Worm (Caenorhabditis elegans): ENCODE measurements around the gene F36D3.4.

F36D3.4 gene

ce11 chrV:16517619-16518018 is at the start of gene F36D3.4:
F36D3.4 (minus strand) TSS chrV:16517719.
- TF ChIP-seq hmg-4 (GFP tag; optimal IDR thresholded peaks at IDR 0.05) (no peak), flt-1 (GFP tag; IDR thresholded peaks at IDR 0.05) (no peak), ceh-36 (tag; optimal IDR thresholded peaks at IDR 0.05) (no peak), ets-7 (tag; optimal IDR thresholded peaks at IDR 0.05) (no peak), sea-1 (GFP tag; conservative IDR thresholded peaks at IDR 0.05) (no peak), aly-1 (tag; optimal IDR thresholded peaks at IDR 0.05) (no peak), tbx-37 (GFP tag; conservative IDR thresholded peaks at IDR 0.05) (no peak), ama-1 (optimal IDR thresholded peaks at IDR 0.05) (no peak), F13C5.2 (tag; optimal IDR thresholded peaks at IDR 0.05) (no peak), hnd-1 (tag; optimal IDR thresholded peaks at IDR 0.05) (no peak), hmbx-1 (tag; optimal IDR thresholded peaks at IDR 0.05) (no peak), ceh-13 (GFP tag; optimal IDR thresholded peaks at IDR 0.05) (no peak), B0310.2 (tag; optimal IDR thresholded peaks at IDR 0.05) (no peak), scrt-1 (GFP tag; IDR thresholded peaks at IDR 0.05) (no peak), tra-4 (tag; optimal IDR thresholded peaks at IDR 0.05) (no peak)

ce11 chrV:16565639-16566038 is 48.1 kb upstream of the F36D3.4 start, which contains the start of gene sru-45:
sru-45 (plus strand) TSS chrV:16565939.
- no peak for TF ChIP-seq pes-1 (GFP tag; IDR thresholded peaks at IDR 0.05)
- TF ChIP-seq tra-4 (tag; optimal IDR thresholded peaks at IDR 0.05): no peak
- no peak for TF ChIP-seq scrt-1 (GFP tag; IDR thresholded peaks at IDR 0.05)
- no peak for TF ChIP-seq tbx-37 (GFP tag; conservative IDR thresholded peaks at IDR 0.05)
- TF ChIP-seq sea-1 (GFP tag; conservative IDR thresholded peaks at IDR 0.05): no peak
- no peak for TF ChIP-seq hmbx-1 (tag; optimal IDR thresholded peaks at IDR 0.05)
- no peak for TF ChIP-seq hmg-4 (GFP tag; optimal IDR thresholded peaks at IDR 0.05)
- TF ChIP-seq ceh-36 (tag; optimal IDR thresholded peaks at IDR 0.05): no peak
- no peak for TF ChIP-seq ceh-13 (GFP tag; optimal IDR thresholded peaks at IDR 0.05)
- TF ChIP-seq aly-1 (tag; optimal IDR thresholded peaks at IDR 0.05): no peak
- no peak for TF ChIP-seq B0310.2 (tag; optimal IDR thresholded peaks at IDR 0.05)

- peak; percentile 74 for TF ChIP-seq tbx-11 (GFP tag; IDR thresholded peaks at IDR 0.05)
- peak; percentile 13 for TF ChIP-seq hnd-1 (tag; optimal IDR thresholded peaks at IDR 0.05)
- peak; percentile 41 for TF ChIP-seq ceh-13 (GFP tag; optimal IDR thresholded peaks at IDR 0.05)
- peak; percentile 82 for TF ChIP-seq scrt-1 (GFP tag; IDR thresholded peaks at IDR 0.05)
- TF ChIP-seq sea-1 (GFP tag; conservative IDR thresholded peaks at IDR 0.05): peak; percentile 54; the same call in 1 of the 2 replicates
- TF ChIP-seq ets-7 (tag; optimal IDR thresholded peaks at IDR 0.05): peak; percentile 2
- no peak for TF ChIP-seq flt-1 (GFP tag; IDR thresholded peaks at IDR 0.05)
- no peak for TF ChIP-seq ama-1 (optimal IDR thresholded peaks at IDR 0.05)
- peak; percentile 5 for TF ChIP-seq B0310.2 (tag; optimal IDR thresholded peaks at IDR 0.05)
- peak; percentile 79 for TF ChIP-seq tbx-37 (GFP tag; conservative IDR thresholded peaks at IDR 0.05)
- peak; percentile 49 for TF ChIP-seq hmg-4 (GFP tag; optimal IDR thresholded peaks at IDR 0.05)
- no peak for TF ChIP-seq tra-4 (tag; optimal IDR thresholded peaks at IDR 0.05)
- TF ChIP-seq pes-1 (GFP tag; IDR thresholded peaks at IDR 0.05): peak; percentile 92
- TF ChIP-seq F13C5.2 (tag; optimal IDR thresholded peaks at IDR 0.05): no peak
- peak; percentile 16 for TF ChIP-seq aly-1 (tag; optimal IDR thresholded peaks at IDR 0.05)
Observed at ce11 chrV:16552929-16553328, 35.4 kb upstream of the F36D3.4 start, which contains the start of gene Y32B12B.4. Y32B12B.4 (plus strand) TSS chrV:16553327.

ce11 chrV:16550680-16551079 is 33.2 kb upstream of the F36D3.4 start, which contains the start of gene srbc-65:
srbc-65 (plus strand) TSS chrV:16550980.
- no peak for TF ChIP-seq hmg-4 (GFP tag; optimal IDR thresholded peaks at IDR 0.05)
- TF ChIP-seq hnd-1 (tag; optimal IDR thresholded peaks at IDR 0.05): no peak
- no peak for TF ChIP-seq aly-1 (tag; optimal IDR thresholded peaks at IDR 0.05)
- no peak for TF ChIP-seq tra-4 (tag; optimal IDR thresholded peaks at IDR 0.05)

ce11 chrV:16540657-16541056 is 23.1 kb upstream of the F36D3.4 start:
- TF ChIP-seq scrt-1 (GFP tag; IDR thresholded peaks at IDR 0.05) (no peak), tbx-37 (GFP tag; conservative IDR thresholded peaks at IDR 0.05) (no peak), aly-1 (tag; optimal IDR thresholded peaks at IDR 0.05) (no peak), ceh-13 (GFP tag; optimal IDR thresholded peaks at IDR 0.05) (no peak), flt-1 (GFP tag; IDR thresholded peaks at IDR 0.05) (no peak)

ce11 chrV:16539666-16540065 is 22.1 kb upstream of the F36D3.4 start:
- TF ChIP-seq ceh-36 (tag; optimal IDR thresholded peaks at IDR 0.05) (no peak), pes-1 (GFP tag; IDR thresholded peaks at IDR 0.05) (no peak), hmg-4 (GFP tag; optimal IDR thresholded peaks at IDR 0.05) (no peak), flt-1 (GFP tag; IDR thresholded peaks at IDR 0.05) (no peak), hnd-1 (tag; optimal IDR thresholded peaks at IDR 0.05) (no peak), ceh-13 (GFP tag; optimal IDR thresholded peaks at IDR 0.05) (no peak), tbx-11 (GFP tag; IDR thresholded peaks at IDR 0.05) (no peak), F13C5.2 (tag; optimal IDR thresholded peaks at IDR 0.05) (no peak), sea-1 (GFP tag; conservative IDR thresholded peaks at IDR 0.05) (no peak), scrt-1 (GFP tag; IDR thresholded peaks at IDR 0.05) (no peak)

DNA sequence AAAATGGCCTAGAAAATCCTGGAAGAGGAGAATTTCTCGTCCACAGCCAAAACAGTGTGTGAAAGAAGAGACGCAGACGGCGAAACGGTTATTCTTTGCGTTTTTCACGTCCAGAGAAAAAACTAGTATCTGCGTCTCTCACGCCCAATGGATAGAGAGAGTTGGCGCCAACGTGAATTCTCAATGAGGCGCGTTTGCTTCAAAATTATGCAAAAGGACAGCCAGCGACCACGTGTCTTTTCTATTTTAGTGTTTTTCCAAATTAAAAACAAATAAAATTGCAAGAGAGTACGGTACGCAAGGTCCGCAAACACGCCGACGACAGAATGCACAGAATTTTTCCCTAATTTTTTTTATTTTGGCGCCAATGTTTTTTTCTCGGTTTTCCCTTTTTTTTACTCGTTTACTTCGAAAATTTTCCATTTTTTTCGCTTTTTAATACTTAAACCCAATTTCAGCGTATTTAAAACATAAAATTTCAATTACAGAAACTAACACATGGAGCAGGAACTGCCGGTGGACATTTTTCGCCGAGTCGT is 20.5 kb upstream of the F36D3.4 start, which contains the start of gene Y32B12B.2:
TSS of gene Y32B12B.2 (plus strand) at position 489 of the 539 bp plus-strand sequence.
- TF ChIP-seq aly-1 (tag; optimal IDR thresholded peaks at IDR 0.05): no peak
- no peak for TF ChIP-seq hnd-1 (tag; optimal IDR thresholded peaks at IDR 0.05)
- TF ChIP-seq pes-1 (GFP tag; IDR thresholded peaks at IDR 0.05): no peak
- no peak for TF ChIP-seq hmbx-1 (tag; optimal IDR thresholded peaks at IDR 0.05)
- no peak for TF ChIP-seq B0310.2 (tag; optimal IDR thresholded peaks at IDR 0.05)
- no peak for TF ChIP-seq ceh-36 (tag; optimal IDR thresholded peaks at IDR 0.05)
- TF ChIP-seq tbx-37 (GFP tag; conservative IDR thresholded peaks at IDR 0.05): no peak
- no peak for TF ChIP-seq scrt-1 (GFP tag; IDR thresholded peaks at IDR 0.05)
- no peak for TF ChIP-seq F13C5.2 (tag; optimal IDR thresholded peaks at IDR 0.05)
- no peak for TF ChIP-seq flt-1 (GFP tag; IDR thresholded peaks at IDR 0.05)
- TF ChIP-seq hmg-4 (GFP tag; optimal IDR thresholded peaks at IDR 0.05): no peak
- TF ChIP-seq sea-1 (GFP tag; conservative IDR thresholded peaks at IDR 0.05): no peak

DNA sequence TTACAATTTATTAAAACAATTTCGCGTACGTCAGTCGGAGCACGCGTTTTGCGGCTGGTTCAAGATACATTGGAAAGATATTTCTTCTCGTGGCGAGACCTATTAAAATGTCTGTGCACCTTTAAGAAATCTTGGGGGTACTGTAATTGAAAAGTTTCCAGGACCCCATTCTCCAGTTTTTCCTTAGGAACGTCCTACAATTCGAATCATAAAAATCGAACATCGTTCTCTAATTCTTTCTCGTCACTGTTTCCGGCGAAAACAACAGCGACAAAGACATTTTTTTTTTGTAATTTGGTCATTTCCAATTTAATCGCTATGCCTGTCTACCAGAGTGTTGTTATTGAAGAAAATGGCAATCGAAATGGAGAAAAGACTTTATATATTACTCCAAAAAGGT is 19.2 kb upstream of the F36D3.4 start, which contains the start of gene Y32B12B.1:
TSS of gene Y32B12B.1 (plus strand) at position 301 of the 400 bp plus-strand sequence.
- TF ChIP-seq tra-4 (tag; optimal IDR thresholded peaks at IDR 0.05) (no peak), scrt-1 (GFP tag; IDR thresholded peaks at IDR 0.05) (no peak), ama-1 (optimal IDR thresholded peaks at IDR 0.05) (no peak), tbx-11 (GFP tag; IDR thresholded peaks at IDR 0.05) (no peak), ceh-36 (tag; optimal IDR thresholded peaks at IDR 0.05) (no peak), flt-1 (GFP tag; IDR thresholded peaks at IDR 0.05) (no peak)

All from whole organism, early embryonic.